Worm (Caenorhabditis elegans): ENCODE results near the gene cln-3.3.

DNA sequence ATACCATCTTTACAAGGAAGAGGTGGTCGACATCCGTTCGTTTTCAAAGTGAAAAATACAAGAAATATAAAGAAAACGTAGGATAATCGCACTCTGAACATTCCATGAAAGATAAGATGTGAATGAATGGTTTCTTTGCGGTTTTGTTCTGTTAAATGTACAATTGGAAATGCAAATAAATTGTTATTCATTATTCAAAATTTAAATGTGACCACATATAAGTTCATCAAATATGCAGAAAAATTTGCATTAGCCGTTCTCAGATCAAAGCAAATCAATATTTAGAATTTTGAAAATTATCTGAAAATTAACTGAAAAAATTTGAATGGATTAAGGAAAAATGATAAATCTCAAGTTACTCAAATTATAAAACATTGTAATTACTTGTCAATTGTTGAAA is 29.1 kb downstream of the cln-3.3 start, which contains the start of gene ZC178.2:
- TF ChIP-seq W03F9.2 (tag; optimal IDR thresholded peaks at IDR 0.05) (no peak), him-1 (tag; optimal IDR thresholded peaks at IDR 0.05) (no peak), dao-5 (tag; optimal IDR thresholded peaks at IDR 0.05) (no peak)

Data from whole organism, L4/young adult.